Worm (Caenorhabditis elegans): Measurements from ENCODE around the gene F38E1.6.

The F38E1.6 gene

DNA sequence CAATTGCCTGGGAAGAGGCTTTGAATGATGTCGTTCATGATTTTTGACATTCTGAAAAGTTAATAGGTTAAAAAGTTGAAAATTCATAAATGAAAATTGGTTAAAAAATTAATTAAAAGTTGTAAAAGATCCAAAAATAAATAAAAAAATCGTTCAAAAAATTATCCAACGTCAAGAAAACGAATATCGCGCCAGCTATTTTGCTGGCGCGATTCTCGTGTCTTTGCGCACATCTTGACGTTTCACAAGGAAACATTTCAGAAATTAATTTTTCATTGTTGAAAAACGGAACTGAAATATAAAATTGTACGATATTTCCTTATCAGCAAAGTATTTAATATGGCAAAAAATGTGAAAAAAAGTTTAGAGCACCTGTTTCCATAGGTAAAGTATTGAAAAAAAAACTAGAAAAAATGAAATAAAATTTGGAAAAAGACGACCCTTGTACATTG, 753 bp upstream of the F38E1.6 start, which contains the start of gene mpdu-1 (continued):
- TF ChIP-seq ztf-18 (tag; optimal IDR thresholded peaks at IDR 0.05): peak; percentile 94
- TF ChIP-seq T07F8.4 (tag; optimal IDR thresholded peaks at IDR 0.05): no peak

DNA sequence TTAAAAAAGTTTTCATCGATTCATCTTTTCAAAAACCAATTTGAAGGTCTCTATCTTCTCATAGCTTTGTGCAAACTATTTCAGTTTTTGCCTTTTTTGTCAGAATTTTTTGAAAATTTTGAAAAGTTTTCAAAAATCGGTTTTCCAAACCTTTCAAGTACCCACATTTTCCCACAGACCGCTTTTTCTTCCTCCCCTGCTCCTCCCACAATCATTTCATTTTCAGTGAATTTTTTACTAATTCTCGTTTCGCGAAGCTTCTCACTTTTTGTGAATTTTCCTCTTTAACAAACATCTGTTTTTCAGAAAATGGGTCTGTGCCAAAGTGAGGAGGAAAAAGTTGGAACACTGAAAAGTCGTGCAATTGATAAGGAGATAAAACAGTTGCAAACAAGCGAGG, 10.8 kb downstream of the F38E1.6 start, which contains the start of gene gpa-2:
Gene gpa-2, plus strand, starts transcription at position 301 of the 400 bp plus-strand sequence.
- no peak for TF ChIP-seq attf-5 (GFP tag; optimal IDR thresholded peaks at IDR 0.05)
- TF ChIP-seq snpc-1.1 (tag; optimal IDR thresholded peaks at IDR 0.05; ENCODE audit: insufficient read depth): no peak
- TF ChIP-seq F22D6.2 (tag; optimal IDR thresholded peaks at IDR 0.05): no peak
- TF ChIP-seq madf-3 (GFP tag; IDR thresholded peaks at IDR 0.05): no peak
- TF ChIP-seq athp-1 (tag; optimal IDR thresholded peaks at IDR 0.05): no peak
- no peak for TF ChIP-seq ztf-18 (tag; optimal IDR thresholded peaks at IDR 0.05)
- TF ChIP-seq F57C9.4 (tag; optimal IDR thresholded peaks at IDR 0.05): no peak
- no peak for TF ChIP-seq mcd-1 (GFP tag; IDR thresholded peaks at IDR 0.05)
- TF ChIP-seq tbp1 (GFP tag; optimal IDR thresholded peaks at IDR 0.05): no peak
- TF ChIP-seq F37B4.10 (GFP tag; IDR thresholded peaks at IDR 0.05): no peak
- no peak for TF ChIP-seq bed-1 (GFP tag; IDR thresholded peaks at IDR 0.05)
- no peak for TF ChIP-seq ceh-79 (tag; optimal IDR thresholded peaks at IDR 0.05)
- TF ChIP-seq unc-130 (GFP tag; optimal IDR thresholded peaks at IDR 0.05): no peak
- TF ChIP-seq ceh-40 (GFP tag; IDR thresholded peaks at IDR 0.05): no peak

DNA sequence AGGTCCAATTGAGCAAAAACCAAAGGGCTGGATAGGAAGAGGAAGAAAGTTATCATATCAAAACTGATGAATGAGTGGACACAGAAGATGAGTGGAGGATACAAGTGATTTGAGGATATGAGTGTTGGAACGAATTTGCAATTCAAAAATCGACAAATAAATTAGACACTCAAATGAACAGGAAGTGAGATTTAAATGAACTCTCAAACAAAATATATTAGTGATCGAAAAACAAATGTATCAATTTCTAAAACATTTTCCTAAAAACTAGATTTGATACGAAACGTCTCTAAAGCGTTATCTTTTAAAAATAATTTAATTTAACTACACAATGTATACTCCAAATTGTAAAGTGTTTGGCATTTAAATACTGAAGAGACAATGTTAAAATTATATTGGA, 15.5 kb downstream of the F38E1.6 start, which contains the start of gene F38E1.10:
Gene F38E1.10, minus strand, starts transcription at position 101 of the 400 bp plus-strand sequence.
- TF ChIP-seq hmg-1.2 (GFP tag; IDR thresholded peaks at IDR 0.05) (no peak), dpl-1 (GFP tag; optimal IDR thresholded peaks at IDR 0.05) (no peak), K11D2.4 (GFP tag; IDR thresholded peaks at IDR 0.05) (no peak), ceh-40 (GFP tag; IDR thresholded peaks at IDR 0.05) (no peak), sptf-2 (GFP tag; optimal IDR thresholded peaks at IDR 0.05) (no peak), tbx-9 (tag; optimal IDR thresholded peaks at IDR 0.05; ENCODE audit: borderline replicate concordance) (no peak), dpff-1 (tag; optimal IDR thresholded peaks at IDR 0.05) (no peak), akir-1 (GFP tag; optimal IDR thresholded peaks at IDR 0.05) (no peak), efl-1 (GFP tag; optimal IDR thresholded peaks at IDR 0.05) (no peak), ceh-100 (GFP tag; IDR thresholded peaks at IDR 0.05) (no peak), T26A5.8 (tag; optimal IDR thresholded peaks at IDR 0.05) (no peak), nfyb-1 (GFP tag; IDR thresholded peaks at IDR 0.05) (no peak), attf-5 (GFP tag; optimal IDR thresholded peaks at IDR 0.05) (no peak), mes-4 (tag; optimal IDR thresholded peaks at IDR 0.05) (no peak), F39B2.1 (GFP tag; IDR thresholded peaks at IDR 0.05) (no peak)

DNA sequence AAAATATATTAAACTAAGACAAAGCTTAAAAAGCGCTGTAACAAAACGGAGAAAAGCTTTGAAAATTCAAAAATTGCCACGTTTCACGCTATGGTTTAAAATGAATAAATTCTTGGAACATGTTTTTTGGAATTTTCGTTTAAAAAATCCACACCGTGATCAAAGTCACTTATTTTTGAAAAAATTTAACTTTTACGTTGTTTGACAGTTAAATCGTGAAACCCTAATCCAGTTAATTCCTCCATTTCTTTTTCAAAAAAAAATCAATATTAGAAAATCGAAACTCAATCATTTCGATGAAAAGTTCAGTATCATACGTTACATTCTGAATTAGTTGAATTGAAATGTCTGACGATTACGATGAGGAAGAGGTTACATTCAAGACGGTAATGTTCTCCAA, 16.0 kb downstream of the F38E1.6 start, which contains the start of gene F38E1.3:
Gene F38E1.3, plus strand, starts transcription at position 301 of the 400 bp plus-strand sequence.
- TF ChIP-seq nhr-80 (tag; optimal IDR thresholded peaks at IDR 0.05): no peak
- TF ChIP-seq tbp1 (GFP tag; optimal IDR thresholded peaks at IDR 0.05): no peak
- TF ChIP-seq hmg-20 (GFP tag; IDR thresholded peaks at IDR 0.05): no peak
- no peak for TF ChIP-seq zim-3 (tag; optimal IDR thresholded peaks at IDR 0.05)
- TF ChIP-seq repo-1 (tag; optimal IDR thresholded peaks at IDR 0.05): no peak
- no peak for TF ChIP-seq die-1 (tag; optimal IDR thresholded peaks at IDR 0.05)
- TF ChIP-seq sea-2 (GFP tag; IDR thresholded peaks at IDR 0.05): no peak
- TF ChIP-seq athp-1 (tag; optimal IDR thresholded peaks at IDR 0.05): no peak
- no peak for TF ChIP-seq nfya-1 (tag; optimal IDR thresholded peaks at IDR 0.05; ENCODE audit: borderline replicate concordance, insufficient read depth)
- TF ChIP-seq hsf-1 (GFP tag; IDR thresholded peaks at IDR 0.05): no peak
- TF ChIP-seq lin-35 (GFP tag; optimal IDR thresholded peaks at IDR 0.05): no peak
- no peak for TF ChIP-seq mcd-1 (GFP tag; IDR thresholded peaks at IDR 0.05)
- TF ChIP-seq rec-8 (tag; optimal IDR thresholded peaks at IDR 0.05): no peak
- TF ChIP-seq lsy-27 (tag; optimal IDR thresholded peaks at IDR 0.05; ENCODE audit: borderline replicate concordance, insufficient read depth): no peak
- TF ChIP-seq T26A5.8 (tag; optimal IDR thresholded peaks at IDR 0.05): no peak

All from whole organism, young adult.